Fruit fly (Drosophila melanogaster): ENCODE results near the gene CG9521.

CG9521 gene

DNA sequence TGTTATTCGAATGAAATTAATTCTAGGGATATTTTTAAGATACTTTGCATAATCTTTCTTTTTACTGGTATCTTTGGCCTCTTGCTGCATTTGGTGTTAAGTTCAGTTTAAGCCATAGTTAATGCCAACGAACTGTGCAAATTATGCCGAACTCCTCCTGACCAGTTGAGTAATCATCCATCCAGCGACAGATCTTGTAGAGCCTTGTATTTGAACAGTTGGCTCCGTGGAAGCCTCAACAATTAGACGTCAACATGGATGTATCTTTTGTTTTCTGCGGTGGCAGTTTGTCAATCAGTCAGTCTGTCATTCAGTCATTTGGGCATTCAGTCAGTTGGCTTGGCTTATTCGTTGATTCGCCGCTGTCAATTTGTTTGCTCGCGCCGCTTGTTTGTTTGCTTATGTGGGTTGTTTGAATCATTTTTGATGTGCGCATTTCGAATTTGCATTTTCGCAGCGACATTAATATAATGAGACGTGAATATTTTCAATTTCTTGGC, 50.4 kb downstream of the CG9521 start:
- TF ChIP-seq ttk (optimal IDR thresholded peaks at IDR 0.05) (no peak), Myc (optimal IDR thresholded peaks at IDR 0.05) (no peak), insv (optimal IDR thresholded peaks at IDR 0.05) (no peak), h (optimal IDR thresholded peaks at IDR 0.05) (no peak)

Measured in Kc167 (cell line).